Fruit fly (Drosophila melanogaster) whole organism, embryonic: ENCODE data around the gene CG13060.

Experiments
- Adf1 ChIP-seq: fragments of 200-800 bp; sonication (Bioruptor generic); IDR thresholded peaks from 2 replicates; pipeline ENCODE4 v1.3.6; 2022; ENCODE audit warnings: missing biosample characterization, missing genetic modification characterization
- B-H2 ChIP-seq: fragments of 200-800 bp; sonication (Bioruptor generic); optimal IDR thresholded peaks from 2 replicates; lab custom pipeline; 2018; ENCODE audit warnings: missing biosample characterization, mild to moderate bottlenecking, missing genetic modification characterization
- Bgb ChIP-seq: fragments of 200-800 bp; sonication (Bioruptor generic); IDR thresholded peaks from 2 replicates; pipeline ENCODE4 v1.3.6; 2022; ENCODE audit warnings: missing biosample characterization, missing genetic modification characterization; ENCODE audit not compliant: partially characterized antibody
- CG10543 ChIP-seq: fragments of 200-800 bp; sonication (Bioruptor generic); optimal IDR thresholded peaks from 3 replicates; lab custom pipeline; 2017; ENCODE audit warnings: missing biosample characterization, mild to moderate bottlenecking, missing genetic modification characterization, moderate library complexity
- CG11456 ChIP-seq: fragments of 200-800 bp; sonication (Bioruptor generic); IDR thresholded peaks from 3 replicates; pipeline ENCODE4 v1.3.6; 2022; ENCODE audit warnings: missing biosample characterization, missing genetic modification characterization
- CG12071 ChIP-seq: fragments of 200-800 bp; sonication (Bioruptor generic); optimal IDR thresholded peaks from 3 replicates; lab custom pipeline; 2018; ENCODE audit warnings: missing biosample characterization, mild to moderate bottlenecking, missing genetic modification characterization
- CG12659 ChIP-seq: fragments of 200-800 bp; sonication (Bioruptor generic); optimal IDR thresholded peaks from 3 replicates; lab custom pipeline; 2017; ENCODE audit warnings: mild to moderate bottlenecking, missing biosample characterization, missing genetic modification reagents, missing genetic modification characterization
- CG12744 ChIP-seq: fragments of 200-800 bp; sonication (Bioruptor generic); optimal IDR thresholded peaks from 2 replicates; lab custom pipeline; 2016; ENCODE audit warnings: missing biosample characterization, missing genetic modification characterization
- CG13296 ChIP-seq: fragments of 200-800 bp; sonication (Bioruptor generic); optimal IDR thresholded peaks from 3 replicates; lab custom pipeline; 2018; ENCODE audit warnings: missing biosample characterization, mild to moderate bottlenecking, missing genetic modification characterization
- CG2120 ChIP-seq: fragments of 200-800 bp; sonication (Bioruptor generic); optimal IDR thresholded peaks from 3 replicates; lab custom pipeline; 2016; ENCODE audit warnings: missing biosample characterization, missing genetic modification characterization
- CG2678 ChIP-seq: fragments of 200-800 bp; sonication (Bioruptor generic); optimal IDR thresholded peaks from 3 replicates; lab custom pipeline; 2019; ENCODE audit warnings: missing biosample characterization, mild to moderate bottlenecking, missing genetic modification characterization, moderate library complexity
- CG31365 ChIP-seq: fragments of 200-800 bp; sonication (Bioruptor generic); optimal IDR thresholded peaks from 2 replicates; lab custom pipeline; 2018; ENCODE audit warnings: missing biosample characterization, mild to moderate bottlenecking, missing genetic modification characterization
- CG32532 ChIP-seq: fragments of 200-800 bp; sonication (Bioruptor generic); IDR thresholded peaks from 2 replicates; pipeline ENCODE4 v1.3.6; 2022; ENCODE audit warnings: missing biosample characterization, missing genetic modification characterization
- CG3281 ChIP-seq: fragments of 200-800 bp; sonication (Bioruptor generic); optimal IDR thresholded peaks from 3 replicates; lab custom pipeline; 2017; ENCODE audit warnings: missing biosample characterization, mild to moderate bottlenecking, missing genetic modification characterization
- CG4404 ChIP-seq: fragments of 200-800 bp; sonication (Bioruptor generic); IDR thresholded peaks from 2 replicates; pipeline ENCODE4 v1.3.6; 2022; ENCODE audit warnings: missing biosample characterization, missing genetic modification characterization
- CG7839 ChIP-seq: fragments of 200-800 bp; sonication (Bioruptor generic); optimal IDR thresholded peaks from 3 replicates; lab custom pipeline; 2018; ENCODE audit warnings: missing biosample characterization, mild to moderate bottlenecking, missing genetic modification characterization, moderate library complexity
- CG7963 ChIP-seq: fragments of 200-800 bp; sonication (Bioruptor generic); IDR thresholded peaks from 3 replicates; pipeline ENCODE4 v1.3.6; 2022; ENCODE audit warnings: missing biosample characterization, missing genetic modification characterization; ENCODE audit not compliant: partially characterized antibody
- CG8290 ChIP-seq, 3 experiments: fragments of 200-800 bp; sonication (Bioruptor generic); optimal IDR thresholded peaks; 2 replicates each; lab custom pipeline; 2016 to 2019; ENCODE audit warnings: missing biosample characterization in 3 of 3, missing genetic modification characterization in 3 of 3, mild to moderate bottlenecking in 2 of 3, moderate library complexity in 1 of 3
- CG8388 ChIP-seq: fragments of 200-800 bp; sonication (Bioruptor generic); optimal IDR thresholded peaks from 2 replicates; lab custom pipeline; 2019; ENCODE audit warnings: missing biosample characterization, mild to moderate bottlenecking, missing genetic modification characterization, moderate library complexity
- CG9932 ChIP-seq: fragments of 200-800 bp; sonication (Bioruptor generic); IDR thresholded peaks from 2 replicates; pipeline ENCODE4 v1.3.6; 2022; ENCODE audit warnings: missing biosample characterization, missing genetic modification characterization
- Chrac-16 ChIP-seq: fragments of 200-800 bp; sonication (Bioruptor generic); optimal IDR thresholded peaks from 3 replicates; lab custom pipeline; 2016; ENCODE audit warnings: missing biosample characterization, missing genetic modification characterization
- Deaf1 ChIP-seq: fragments of 200-800 bp; optimal IDR thresholded peaks from 3 replicates; lab custom pipeline; 2019; ENCODE audit warnings: missing biosample characterization, mild to moderate bottlenecking, missing genetic modification characterization, moderate library complexity
- Dp ChIP-seq: fragments of 200-800 bp; sonication (Bioruptor generic); optimal IDR thresholded peaks from 2 replicates; lab custom pipeline; 2018; ENCODE audit warnings: missing biosample characterization, mild to moderate bottlenecking, missing genetic modification characterization, moderate library complexity
- Elba2 ChIP-seq: fragments of 200-800 bp; sonication (Bioruptor generic); optimal IDR thresholded peaks from 3 replicates; lab custom pipeline; 2016; ENCODE audit warnings: missing biosample characterization, missing genetic modification characterization
- Fer1 ChIP-seq: fragments of 200-800 bp; sonication (Bioruptor generic); optimal IDR thresholded peaks from 2 replicates; lab custom pipeline; 2017; ENCODE audit warnings: missing biosample characterization, mild to moderate bottlenecking, missing genetic modification characterization
- Fer3 ChIP-seq: fragments of 200-800 bp; sonication (Bioruptor generic); optimal IDR thresholded peaks from 2 replicates; lab custom pipeline; 2018; ENCODE audit warnings: missing biosample characterization, mild to moderate bottlenecking, missing genetic modification characterization, moderate library complexity
- HHEX ChIP-seq: fragments of 200-800 bp; sonication (Bioruptor generic); optimal IDR thresholded peaks from 3 replicates; lab custom pipeline; 2017; ENCODE audit warnings: missing biosample characterization, mild to moderate bottlenecking, missing genetic modification characterization, missing genetic modification reagents
- HLHmδ ChIP-seq: fragments of 200-800 bp; sonication (Bioruptor generic); optimal IDR thresholded peaks from 2 replicates; lab custom pipeline; 2018; ENCODE audit warnings: missing biosample characterization, mild to moderate bottlenecking, missing genetic modification characterization, moderate library complexity
- Hmr ChIP-seq: fragments of 200-800 bp; sonication (Bioruptor generic); optimal IDR thresholded peaks from 3 replicates; lab custom pipeline; 2017; ENCODE audit warnings: mild to moderate bottlenecking, missing biosample characterization, missing genetic modification reagents, missing genetic modification characterization
- Jarid2 ChIP-seq: fragments of 200-800 bp; sonication (Bioruptor generic); optimal IDR thresholded peaks from 3 replicates; lab custom pipeline; 2017; ENCODE audit warnings: mild to moderate bottlenecking, missing biosample characterization, missing genetic modification reagents, missing genetic modification characterization
- MBD-R2 ChIP-seq: fragments of 200-800 bp; sonication (Bioruptor generic); IDR thresholded peaks from 2 replicates; pipeline ENCODE4 v1.3.6; 2022; ENCODE audit warnings: missing biosample characterization, missing genetic modification characterization
- Optix ChIP-seq: fragments of 200-800 bp; sonication (Bioruptor generic); IDR thresholded peaks from 3 replicates; pipeline ENCODE4 v1.3.6; 2022; ENCODE audit warnings: missing biosample characterization, missing genetic modification characterization
- Poxn ChIP-seq: fragments of 200-800 bp; sonication (Bioruptor generic); IDR thresholded peaks from 2 replicates; pipeline ENCODE4 v1.3.6; 2022; ENCODE audit warnings: missing biosample characterization, missing genetic modification characterization
- Sry-β ChIP-seq: fragments of 200-800 bp; sonication (Bioruptor generic); optimal IDR thresholded peaks from 2 replicates; lab custom pipeline; 2018; ENCODE audit warnings: missing biosample characterization, mild to moderate bottlenecking, missing genetic modification characterization, moderate library complexity
- Stat92E ChIP-seq, 3 experiments: fragments of >200 bp in 2 of 3; fragments of 200-800 bp in 1 of 3; sonication (Bioruptor generic) in 1 of 3; optimal IDR thresholded peaks; 2 replicates each; lab custom pipeline; 2017 to 2019; ENCODE audit warnings: missing biosample characterization in 3 of 3, missing genetic modification characterization in 3 of 3, mild to moderate bottlenecking in 1 of 3, moderate library complexity in 1 of 3
- Xbp1 ChIP-seq: fragments of 200-800 bp; sonication (Bioruptor generic); optimal IDR thresholded peaks from 3 replicates; lab custom pipeline; 2016; ENCODE audit warnings: missing biosample characterization, mild to moderate bottlenecking, missing genetic modification characterization
- bbx ChIP-seq: fragments of 200-800 bp; sonication (Bioruptor generic); IDR thresholded peaks from 2 replicates; pipeline ENCODE4 v1.3.6; 2022; ENCODE audit warnings: missing biosample characterization, missing genetic modification characterization; ENCODE audit not compliant: partially characterized antibody
- bigmax ChIP-seq: fragments of 200-800 bp; sonication (Bioruptor generic); optimal IDR thresholded peaks from 2 replicates; lab custom pipeline; 2018; ENCODE audit warnings: missing biosample characterization, mild to moderate bottlenecking, missing genetic modification characterization
- caup ChIP-seq: fragments of 200-800 bp; sonication (Bioruptor generic); optimal IDR thresholded peaks from 3 replicates; lab custom pipeline; 2017; ENCODE audit warnings: missing biosample characterization, mild to moderate bottlenecking, missing genetic modification characterization, moderate library complexity; ENCODE audit not compliant: severe bottlenecking
- chn ChIP-seq: fragments of 200-800 bp; sonication (Bioruptor generic); optimal IDR thresholded peaks from 2 replicates; lab custom pipeline; 2016; ENCODE audit warnings: missing biosample characterization, missing genetic modification characterization
- ftz-f1 ChIP-seq: fragments of 200-800 bp; sonication (Bioruptor generic); optimal IDR thresholded peaks from 2 replicates; lab custom pipeline; 2016; ENCODE audit warnings: missing biosample characterization, missing genetic modification characterization
- ken ChIP-seq: fragments of 200-800 bp; sonication (Bioruptor generic); IDR thresholded peaks from 3 replicates; pipeline ENCODE4 v1.3.6; 2022; ENCODE audit warnings: missing biosample characterization, missing genetic modification characterization
- lov ChIP-seq, 2 experiments: fragments of 200-800 bp in 1 of 2; fragments of >200 bp in 1 of 2; sonication (Bioruptor generic) in 1 of 2; IDR thresholded peaks in 1 of 2; optimal IDR thresholded peaks in 1 of 2; 2 replicates in 1 of 2; 3 replicates in 1 of 2; pipeline versions ENCODE4 v1.3.6 to Lab custom; 2017 to 2022; ENCODE audit warnings: missing biosample characterization in 1 of 2, missing genetic modification characterization in 1 of 2
- pnt ChIP-seq: fragments of 200-800 bp; sonication (Bioruptor generic); optimal IDR thresholded peaks from 3 replicates; lab custom pipeline; 2016; ENCODE audit warnings: missing biosample characterization, missing genetic modification characterization
- ro ChIP-seq: fragments of 200-800 bp; sonication (Bioruptor generic); IDR thresholded peaks from 2 replicates; pipeline ENCODE4 v1.3.6; 2022; ENCODE audit warnings: missing biosample characterization, missing genetic modification characterization
- sug ChIP-seq: fragments of 200-800 bp; optimal IDR thresholded peaks from 2 replicates; lab custom pipeline; 2019; ENCODE audit warnings: missing biosample characterization, mild to moderate bottlenecking, missing genetic modification characterization, moderate library complexity
- wor ChIP-seq: fragments of 200-800 bp; sonication (Bioruptor generic); IDR thresholded peaks from 2 replicates; pipeline ENCODE4 v1.3.6; 2022; ENCODE audit warnings: missing biosample characterization, missing genetic modification characterization
- z ChIP-seq: fragments of 200-800 bp; sonication (Bioruptor generic); IDR thresholded peaks from 3 replicates; pipeline ENCODE4 v1.3.6; 2022; ENCODE audit warnings: missing biosample characterization, missing genetic modification characterization

Gene CG13060

DNA sequence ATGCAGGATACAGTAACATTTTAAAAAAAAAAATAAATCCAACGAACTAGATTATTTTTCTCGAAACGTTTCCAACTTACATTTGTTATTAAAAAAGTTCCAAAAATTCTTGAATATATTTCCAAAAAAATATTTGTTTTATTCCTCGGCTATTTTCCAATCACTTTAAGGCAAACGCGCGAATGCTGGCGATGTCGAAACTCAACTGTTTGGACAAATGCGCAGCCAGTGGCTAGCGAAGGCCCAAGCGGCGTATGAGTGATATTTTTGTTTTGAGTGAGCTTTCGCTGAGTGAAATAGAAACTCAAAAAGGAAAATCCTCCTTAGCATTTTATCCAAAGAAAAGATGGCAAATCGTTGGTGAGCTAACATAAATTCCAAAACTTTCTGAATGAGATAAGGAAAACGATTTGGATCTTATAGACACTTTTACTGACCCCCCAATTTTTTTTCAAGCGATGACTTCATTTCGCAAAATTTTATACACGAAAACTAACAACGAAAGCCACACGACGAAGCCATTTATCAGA lies 39.6 kb downstream of the CG13060 start, which contains the start of gene ringer (continued):
- TF ChIP-seq CG12744 (GFP tag; lab: Kevin White, UChicago) (no peak), Sry-β (no peak), ro (GFP tag; lab: Robert Waterston, UW) (no peak), CG8388 (GFP tag; lab: Kevin White, UChicago) (no peak), bigmax (GFP tag; lab: Kevin White, UChicago) (no peak), CG8290 (GFP tag; optimal IDR thresholded peaks at IDR 0.05; lab: Kevin White, UChicago) (no peak), CG8290 (tag; optimal IDR thresholded peaks at IDR 0.05; lab: Kevin White, UChicago) (peak in 1 of 2 experiments; percentile 52), CG13296 (no peak), Stat92E (GFP tag; optimal IDR thresholded peaks at IDR 0.05; lab: Kevin White, UChicago) (no peak), ftz-f1 (GFP tag; lab: Kevin White, UChicago) (peak; percentile 9), Elba2 (GFP tag; lab: Kevin White, UChicago) (no peak), CG9932 (GFP tag; lab: Robert Waterston, UW) (no peak), B-H2 (GFP tag; lab: Kevin White, UChicago) (no peak), CG7963 (GFP tag; lab: Robert Waterston, UW) (no peak), Poxn (GFP tag; lab: Robert Waterston, UW) (no peak), CG2120 (GFP tag; lab: Kevin White, UChicago) (peak; percentile 29), ken (no peak), Adf1 (GFP tag; lab: Robert Waterston, UW) (peak; percentile 8; the same call in 1 of the 2 replicates), Dp (GFP tag; lab: Kevin White, UChicago) (no peak), bbx (GFP tag; lab: Robert Waterston, UW) (no peak), Deaf1 (tag; lab: Kevin White, UChicago) (peak; percentile 65), CG31365 (no peak), Bgb (GFP tag; lab: Robert Waterston, UW) (peak; percentile 21; the same call in 1 of the 2 replicates), lov (optimal IDR thresholded peaks at IDR 0.05; lab: Kevin White, UChicago) (no peak), lov (GFP tag; IDR thresholded peaks at IDR 0.05; lab: Robert Waterston, UW) (no peak), Chrac-16 (GFP tag; lab: Kevin White, UChicago) (no peak), MBD-R2 (no peak), Jarid2 (peak; percentile 29), caup (GFP tag; lab: Kevin White, UChicago) (peak; percentile 1), CG4404 (GFP tag; lab: Robert Waterston, UW) (no peak), CG11456 (GFP tag; lab: Robert Waterston, UW) (no peak), z (GFP tag; lab: Robert Waterston, UW) (peak; percentile 86; the same call in 1 of the 3 replicates), CG10543 (GFP tag; lab: Kevin White, UChicago) (peak; percentile 9), chn (no peak), Optix (GFP tag; lab: Robert Waterston, UW) (no peak), CG7839 (tag; lab: Kevin White, UChicago) (no peak), Hmr (GFP tag; lab: Kevin White, UChicago) (peak; percentile 48), CG32532 (GFP tag; lab: Robert Waterston, UW) (peak; percentile 34; the same call in 1 of the 2 replicates), CG2678 (tag; lab: Kevin White, UChicago) (peak; percentile 16), Xbp1 (GFP tag; lab: Kevin White, UChicago) (no peak), HLHmδ (GFP tag; lab: Kevin White, UChicago) (no peak), Fer3 (peak; percentile 6), CG12659 (GFP tag; lab: Kevin White, UChicago) (peak; percentile 8), sug (tag; lab: Kevin White, UChicago) (peak; percentile 25), HHEX (GFP tag; lab: Kevin White, UChicago) (peak; percentile 34), CG12071 (peak; percentile 0), wor (GFP tag; lab: Robert Waterston, UW) (no peak), Fer1 (GFP tag; lab: Kevin White, UChicago) (peak; percentile 14), CG3281 (GFP tag; lab: Kevin White, UChicago) (peak; percentile 27), pnt (GFP tag; lab: Kevin White, UChicago) (no peak)
